Worm (Caenorhabditis elegans) whole organism, L1 larva: ENCODE measurements around the gene dkc-1.

Experiments used
- C04F5.9 ChIP-seq: sonication (generic microtip); optimal IDR thresholded peaks from 2 replicates; lab custom pipeline; 2016; ENCODE audit warnings: missing genetic modification characterization, missing compliant biosample characterization
- C16A3.4 ChIP-seq: fragments of 150-350 bp; optimal IDR thresholded peaks from 2 replicates; lab custom pipeline; 2014; ENCODE audit warnings: missing biosample characterization, missing genetic modification characterization
- F16B12.6 ChIP-seq: fragments of 150-350 bp; optimal IDR thresholded peaks from 2 replicates; lab custom pipeline; 2014; ENCODE audit warnings: missing biosample characterization, missing genetic modification characterization
- Y116A8C.19 ChIP-seq: sonication (generic microtip); optimal IDR thresholded peaks from 2 replicates; lab custom pipeline; 2016; ENCODE audit warnings: missing compliant biosample characterization, missing genetic modification characterization, borderline replicate concordance
- ama-1 ChIP-seq: fragments of 150-350 bp; optimal IDR thresholded peaks from 2 replicates; lab custom pipeline; 2014
- blmp-1 ChIP-seq: fragments of 150-350 bp; optimal IDR thresholded peaks from 2 replicates; lab custom pipeline; 2014; ENCODE audit warnings: missing biosample characterization, missing genetic modification characterization
- ceh-8 ChIP-seq: fragments of 200-800 bp; sonication (Bioruptor generic); optimal IDR thresholded peaks from 2 replicates; lab custom pipeline; 2018; ENCODE audit warnings: mild to moderate bottlenecking, missing genetic modification characterization, moderate library complexity, missing compliant biosample characterization
- ceh-90 ChIP-seq: sonication (generic microtip); optimal IDR thresholded peaks from 2 replicates; lab custom pipeline; 2016; ENCODE audit warnings: missing genetic modification characterization, missing compliant biosample characterization
- ces-1 ChIP-seq: fragments of 150-350 bp; optimal IDR thresholded peaks from 2 replicates; lab custom pipeline; 2014; ENCODE audit warnings: missing biosample characterization, missing genetic modification reagents, missing genetic modification characterization
- dsc-1 ChIP-seq: sonication (generic microtip); optimal IDR thresholded peaks from 2 replicates; lab custom pipeline; 2016; ENCODE audit warnings: mild to moderate bottlenecking, missing genetic modification characterization, missing compliant biosample characterization
- efl-1 ChIP-seq, 4 experiments: fragments of 150-350 bp; optimal IDR thresholded peaks in 3 of 4; peaks in 1 of 4; 1 replicate in 1 of 4; 2 replicates in 3 of 4; lab custom pipeline; 2014; ENCODE audit warnings: missing biosample characterization in 2 of 4, missing genetic modification characterization in 2 of 4, missing genetic modification reagents in 2 of 4
- elt-2 ChIP-seq: sonication (generic microtip); optimal IDR thresholded peaks from 2 replicates; lab custom pipeline; 2016; ENCODE audit warnings: missing genetic modification characterization, mild to moderate bottlenecking, inconsistent platforms, missing compliant biosample characterization, missing genetic modification reagents
- elt-3 ChIP-seq, 6 experiments: fragments of 150-350 bp in 1 of 6; sonication (generic microtip); optimal IDR thresholded peaks; 2 replicates each; lab custom pipeline; 2017 to 2018; ENCODE audit warnings: missing biosample characterization in 6 of 6, missing genetic modification characterization in 6 of 6, inconsistent platforms in 1 of 6
- ets-5 ChIP-seq: fragments of 200-800 bp; sonication (Bioruptor generic); IDR thresholded peaks from 2 replicates; pipeline ENCODE4 v1.3.6; 2022; ENCODE audit warnings: missing genetic modification characterization, missing compliant biosample characterization
- fkh-10 ChIP-seq: sonication (generic microtip); optimal IDR thresholded peaks from 2 replicates; lab custom pipeline; 2017; ENCODE audit warnings: missing biosample characterization, missing genetic modification reagents, missing genetic modification characterization
- hlh-17 ChIP-seq: fragments of 200-800 bp; sonication (Bioruptor generic); optimal IDR thresholded peaks from 2 replicates; lab custom pipeline; 2018; ENCODE audit warnings: missing genetic modification characterization, mild to moderate bottlenecking, missing compliant biosample characterization, moderate library complexity, borderline replicate concordance
- hpl-2 ChIP-seq: fragments of 150-350 bp; optimal IDR thresholded peaks from 2 replicates; lab custom pipeline; 2014; ENCODE audit warnings: missing biosample characterization, missing genetic modification reagents, missing genetic modification characterization
- irx-1 ChIP-seq: sonication (generic microtip); optimal IDR thresholded peaks from 2 replicates; lab custom pipeline; 2016; ENCODE audit warnings: missing genetic modification characterization, missing compliant biosample characterization
- jun-1 ChIP-seq: fragments of 150-350 bp; optimal IDR thresholded peaks from 2 replicates; lab custom pipeline; 2014; ENCODE audit warnings: missing biosample characterization, missing genetic modification reagents, missing genetic modification characterization
- lin-14 ChIP-seq: fragments of 200-800 bp; sonication (Bioruptor generic); optimal IDR thresholded peaks from 2 replicates; lab custom pipeline; 2018; ENCODE audit warnings: mild to moderate bottlenecking, missing genetic modification characterization, moderate library complexity, missing compliant biosample characterization
- lin-35 ChIP-seq, 2 experiments: fragments of 150-350 bp; optimal IDR thresholded peaks; 2 replicates each; lab custom pipeline; 2014; ENCODE audit warnings: missing biosample characterization in 2 of 2, missing genetic modification characterization in 2 of 2, missing genetic modification reagents in 2 of 2
- lir-3 ChIP-seq: sonication (generic microtip); optimal IDR thresholded peaks from 2 replicates; lab custom pipeline; 2016; ENCODE audit warnings: mild to moderate bottlenecking, missing genetic modification characterization, moderate library complexity, missing compliant biosample characterization; ENCODE audit not compliant: poor library complexity
- lsy-2 ChIP-seq, 2 experiments: fragments of 150-350 bp; optimal IDR thresholded peaks; 2 replicates each; lab custom pipeline; 2014; ENCODE audit warnings: missing biosample characterization in 2 of 2, missing genetic modification characterization in 2 of 2
- mab-9 ChIP-seq: fragments of 200-800 bp; sonication (Bioruptor generic); IDR thresholded peaks from 2 replicates; pipeline ENCODE4 v1.3.6; 2022; ENCODE audit warnings: missing genetic modification reagents, missing genetic modification characterization, missing compliant biosample characterization
- mdl-1 ChIP-seq, 2 experiments: fragments of 150-350 bp; optimal IDR thresholded peaks; 2 replicates each; lab custom pipeline; 2014 to 2017; ENCODE audit warnings: missing biosample characterization in 2 of 2, missing genetic modification characterization in 2 of 2, inconsistent platforms in 1 of 2
- mef-2 ChIP-seq: fragments of 150-350 bp; optimal IDR thresholded peaks from 2 replicates; lab custom pipeline; 2014; ENCODE audit warnings: missing biosample characterization, missing genetic modification characterization
- mep-1 ChIP-seq: fragments of 150-350 bp; optimal IDR thresholded peaks from 2 replicates; lab custom pipeline; 2014; ENCODE audit warnings: missing biosample characterization, missing genetic modification characterization
- nhr-11 ChIP-seq: fragments of 150-350 bp; optimal IDR thresholded peaks from 2 replicates; lab custom pipeline; 2014; ENCODE audit warnings: missing biosample characterization, missing genetic modification characterization
- nhr-19 ChIP-seq: fragments of 200-800 bp; sonication (Bioruptor generic); conservative IDR thresholded peaks from 2 replicates; pipeline ENCODE4 v1.3.6; 2022; ENCODE audit warnings: missing genetic modification characterization, missing compliant biosample characterization
- nhr-20 ChIP-seq: sonication (generic microtip); optimal IDR thresholded peaks from 2 replicates; lab custom pipeline; 2016; ENCODE audit warnings: mild to moderate bottlenecking, missing genetic modification characterization, missing compliant biosample characterization
- nhr-47 ChIP-seq: sonication (generic microtip); optimal IDR thresholded peaks from 2 replicates; lab custom pipeline; 2016; ENCODE audit warnings: mild to moderate bottlenecking, missing genetic modification characterization, moderate library complexity, missing compliant biosample characterization
- nhr-71 ChIP-seq: sonication (generic microtip); optimal IDR thresholded peaks from 2 replicates; lab custom pipeline; 2016; ENCODE audit warnings: mild to moderate bottlenecking, missing genetic modification characterization, moderate library complexity, missing compliant biosample characterization
- nhr-85 ChIP-seq: sonication (generic microtip); peaks from one replicate; lab custom pipeline; 2016; ENCODE audit warnings: missing genetic modification characterization, inconsistent platforms, missing compliant biosample characterization
- nhr-90 ChIP-seq: sonication (generic microtip); optimal IDR thresholded peaks from 2 replicates; lab custom pipeline; 2016; ENCODE audit warnings: mild to moderate bottlenecking, missing genetic modification characterization, missing compliant biosample characterization; ENCODE audit not compliant: poor library complexity
- pag-3 ChIP-seq: sonication (generic microtip); optimal IDR thresholded peaks from 2 replicates; lab custom pipeline; 2017; ENCODE audit warnings: missing genetic modification characterization, mild to moderate bottlenecking, missing compliant biosample characterization, antibody characterized with exemption, borderline replicate concordance; ENCODE audit not compliant: insufficient read depth
- rnt-1 ChIP-seq: sonication (generic microtip); optimal IDR thresholded peaks from 2 replicates; lab custom pipeline; 2016; ENCODE audit warnings: mild to moderate bottlenecking, missing genetic modification characterization, moderate library complexity, missing compliant biosample characterization
- skn-1 ChIP-seq: fragments of 150-350 bp; optimal IDR thresholded peaks from 2 replicates; lab custom pipeline; 2014; ENCODE audit warnings: missing biosample characterization, missing genetic modification characterization
- snu-23 ChIP-seq: sonication (generic microtip); optimal IDR thresholded peaks from 2 replicates; lab custom pipeline; 2016; ENCODE audit warnings: missing genetic modification characterization, missing compliant biosample characterization
- sox-4 ChIP-seq: sonication (generic microtip); optimal IDR thresholded peaks from 2 replicates; lab custom pipeline; 2016; ENCODE audit warnings: missing genetic modification characterization, missing compliant biosample characterization
- sptf-1 ChIP-seq: fragments of 150-350 bp; optimal IDR thresholded peaks from 2 replicates; lab custom pipeline; 2014; ENCODE audit warnings: missing biosample characterization, missing genetic modification characterization
- sup-37 ChIP-seq: fragments of 200-800 bp; sonication (Bioruptor generic); optimal IDR thresholded peaks from 2 replicates; lab custom pipeline; 2018; ENCODE audit warnings: mild to moderate bottlenecking, missing genetic modification characterization, missing compliant biosample characterization
- swsn-7 ChIP-seq: sonication (generic microtip); optimal IDR thresholded peaks from 2 replicates; lab custom pipeline; 2016; ENCODE audit warnings: missing genetic modification characterization, missing compliant biosample characterization
- tbx-2 ChIP-seq: sonication (generic microtip); optimal IDR thresholded peaks from 2 replicates; lab custom pipeline; 2016; ENCODE audit warnings: missing genetic modification characterization, missing compliant biosample characterization
- unc-130 ChIP-seq: fragments of 150-350 bp; optimal IDR thresholded peaks from 2 replicates; lab custom pipeline; 2017; ENCODE audit warnings: missing biosample characterization, missing genetic modification characterization, inconsistent platforms
- unc-62 ChIP-seq: fragments of 150-350 bp; optimal IDR thresholded peaks from 2 replicates; lab custom pipeline; 2014; ENCODE audit warnings: missing biosample characterization, missing genetic modification reagents, missing genetic modification characterization
- unc-86 ChIP-seq: sonication (generic microtip); optimal IDR thresholded peaks from 2 replicates; lab custom pipeline; 2016; ENCODE audit warnings: missing genetic modification characterization, missing compliant biosample characterization
- xbp-1 ChIP-seq: sonication (generic microtip); optimal IDR thresholded peaks from 2 replicates; lab custom pipeline; 2016; ENCODE audit warnings: missing genetic modification characterization, missing compliant biosample characterization
- zag-1 ChIP-seq: fragments of 150-350 bp; optimal IDR thresholded peaks from 2 replicates; lab custom pipeline; 2014; ENCODE audit warnings: missing biosample characterization, missing genetic modification characterization
- ztf-11 ChIP-seq, 2 experiments: sonication (generic microtip); optimal IDR thresholded peaks; 2 replicates each; lab custom pipeline; 2016 to 2017; ENCODE audit warnings: missing genetic modification characterization in 2 of 2, missing biosample characterization in 1 of 2, missing compliant biosample characterization in 1 of 2
- ztf-4 ChIP-seq: fragments of 150-350 bp; optimal IDR thresholded peaks from 2 replicates; lab custom pipeline; 2014; ENCODE audit warnings: missing biosample characterization, missing genetic modification characterization

The dkc-1 gene

DNA sequence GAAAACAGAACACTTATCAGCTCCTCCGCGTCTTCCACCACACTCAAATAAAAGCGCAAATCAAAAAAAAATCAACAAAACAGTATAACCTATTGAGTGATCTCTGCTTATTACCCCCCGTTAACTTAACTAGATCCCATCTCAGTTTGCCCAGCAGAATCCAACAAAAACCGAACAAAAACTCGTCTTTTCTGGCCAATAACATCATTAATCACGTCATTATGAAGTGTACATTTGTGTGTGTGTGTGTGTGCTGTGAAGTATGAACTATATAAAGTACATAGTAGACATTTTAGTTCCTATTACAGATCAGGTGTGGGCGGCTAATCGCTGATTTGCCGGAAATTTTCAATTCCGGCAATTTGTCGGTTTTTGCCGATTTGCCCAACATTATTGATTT lies 30.2 kb upstream of the dkc-1 start:
- TF ChIP-seq nhr-85 (tag; lab: Kevin White, UChicago) (peak; percentile 71), ceh-8 (GFP tag; lab: Kevin White, UChicago) (no peak), mef-2 (tag; lab: Kevin White, UChicago) (no peak), ama-1 (peak; percentile 9), unc-62 (GFP tag; lab: Kevin White, UChicago) (no peak)

- TF ChIP-seq efl-1 (optimal IDR thresholded peaks at IDR 0.05; lab: Kevin White, UChicago) = no peak
- peak in 1 of 2 experiments; percentile 78 for TF ChIP-seq efl-1 (GFP tag; optimal IDR thresholded peaks at IDR 0.05 in 1 of 2; lab: Kevin White, UChicago)
- TF ChIP-seq mab-9 (GFP tag; lab: Robert Waterston, UW) = no peak
- no peak for TF ChIP-seq skn-1 (tag; lab: Kevin White, UChicago)
- no peak for TF ChIP-seq xbp-1
- peak in 3 of 6 experiments; percentile 60 to 90 (median 80) for TF ChIP-seq elt-3 (tag; optimal IDR thresholded peaks at IDR 0.05; lab: Kevin White, UChicago)
- no peak for TF ChIP-seq F16B12.6
- TF ChIP-seq ceh-90 = peak; percentile 17
- TF ChIP-seq mdl-1 (tag; optimal IDR thresholded peaks at IDR 0.05; lab: Kevin White, UChicago) = peak in 1 of 2 experiments; percentile 50
- TF ChIP-seq snu-23 = peak; percentile 32
- TF ChIP-seq nhr-47 (tag; lab: Kevin White, UChicago) = no peak
- peak; percentile 30 for TF ChIP-seq lin-14 (GFP tag; lab: Kevin White, UChicago)
- TF ChIP-seq lsy-2 (tag; optimal IDR thresholded peaks at IDR 0.05; lab: Kevin White, UChicago) = peak in 1 of 2 experiments; percentile 19
- no peak for TF ChIP-seq ceh-8 (GFP tag; lab: Kevin White, UChicago)
- TF ChIP-seq lir-3 = peak; percentile 47
- no peak for TF ChIP-seq unc-130
- TF ChIP-seq C16A3.4 (tag; lab: Kevin White, UChicago) = peak; percentile 17
- peak; percentile 42; the same call in 1 of the 2 replicates for TF ChIP-seq nhr-19
- TF ChIP-seq nhr-85 (tag; lab: Kevin White, UChicago) = peak; percentile 56
- peak; percentile 24 for TF ChIP-seq tbx-2
- peak; percentile 35 for TF ChIP-seq mep-1 (tag; lab: Kevin White, UChicago)
- no peak for TF ChIP-seq hlh-17 (GFP tag; lab: Kevin White, UChicago)
- TF ChIP-seq nhr-11 = no peak
- TF ChIP-seq nhr-90 (tag; lab: Kevin White, UChicago) = peak; percentile 52
- peak in 1 of 2 experiments; percentile 65 for TF ChIP-seq lin-35 (GFP tag; optimal IDR thresholded peaks at IDR 0.05; lab: Kevin White, UChicago)
- peak; percentile 71 for TF ChIP-seq nhr-20
- peak; percentile 44 for TF ChIP-seq nhr-71
- TF ChIP-seq unc-86 (tag; lab: Kevin White, UChicago) = no peak
- TF ChIP-seq ces-1 = no peak
- TF ChIP-seq swsn-7 (tag; lab: Kevin White, UChicago) = peak; percentile 7
- TF ChIP-seq blmp-1 (tag; lab: Kevin White, UChicago) = peak; percentile 26
- peak; percentile 44 for TF ChIP-seq elt-2 (tag; lab: Kevin White, UChicago)
- TF ChIP-seq, all 84 proteins: peak for 20
Measured at ce11 chrIII:10719057-10719456, 29.2 kb upstream of the dkc-1 start.

DNA sequence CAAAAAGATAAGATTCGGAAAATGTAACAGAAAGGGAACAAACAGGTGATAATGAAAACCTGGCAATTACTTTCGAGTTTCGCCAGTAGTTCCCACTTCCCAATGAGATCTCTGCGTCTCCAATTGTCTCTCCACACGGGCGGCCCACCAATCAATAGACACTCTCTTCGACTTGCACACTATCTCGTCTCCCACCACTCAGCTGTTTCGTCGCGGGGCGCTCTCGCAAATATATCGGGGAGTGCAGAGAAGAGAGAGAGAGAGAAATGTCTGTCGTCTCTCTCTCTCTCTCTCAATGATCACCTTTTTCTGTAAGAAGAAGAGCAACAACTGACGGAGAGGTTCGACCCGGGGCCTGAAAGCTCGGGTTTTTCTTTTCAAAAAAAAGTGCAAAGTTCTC lies 28.1 kb upstream of the dkc-1 start:
- TF ChIP-seq ztf-11 (tag; optimal IDR thresholded peaks at IDR 0.05; lab: Kevin White, UChicago) = peak in 1 of 2 experiments; percentile 50
- TF ChIP-seq zag-1 (tag; lab: Kevin White, UChicago) = peak; percentile 18
- TF ChIP-seq lin-14 (GFP tag; lab: Kevin White, UChicago) = peak; percentile 98
- peak; percentile 37 for TF ChIP-seq sup-37 (GFP tag; lab: Kevin White, UChicago)
- no peak for TF ChIP-seq ets-5 (GFP tag; lab: Robert Waterston, UW)
- TF ChIP-seq irx-1 (tag; lab: Kevin White, UChicago) = peak; percentile 54
- peak; percentile 80 for TF ChIP-seq jun-1
- TF ChIP-seq lir-3 = peak; percentile 59
- TF ChIP-seq C04F5.9 (tag; lab: Kevin White, UChicago) = peak; percentile 9
- peak; percentile 59 for TF ChIP-seq pag-3
- peak; percentile 91 for TF ChIP-seq nhr-47 (tag; lab: Kevin White, UChicago)
- peak; percentile 82 for TF ChIP-seq ztf-4 (tag; lab: Kevin White, UChicago)
- TF ChIP-seq sptf-1 (tag; lab: Kevin White, UChicago) = no peak
- peak; percentile 84 for TF ChIP-seq dsc-1 (tag; lab: Kevin White, UChicago)
- TF ChIP-seq Y116A8C.19 (tag; lab: Kevin White, UChicago) = no peak
- peak; percentile 11 for TF ChIP-seq fkh-10 (GFP tag; lab: Kevin White, UChicago)
- peak; percentile 68 for TF ChIP-seq C16A3.4 (tag; lab: Kevin White, UChicago)
- TF ChIP-seq hpl-2 = no peak
- TF ChIP-seq rnt-1 = peak; percentile 93
- peak; percentile 67 for TF ChIP-seq mab-9 (GFP tag; lab: Robert Waterston, UW)
- peak in 3 of 6 experiments; percentile 16 to 52 (median 36) for TF ChIP-seq elt-3 (tag; optimal IDR thresholded peaks at IDR 0.05; lab: Kevin White, UChicago)
- no peak for TF ChIP-seq sox-4 (tag; lab: Kevin White, UChicago)
